Fruit fly (Drosophila melanogaster) whole organism, embryonic: Measurements from ENCODE around the gene tra.

Source experiments
- Aef1 ChIP-seq: fragments of 200-800 bp; sonication (Bioruptor generic); IDR thresholded peaks from 3 replicates; pipeline ENCODE4 v1.3.6; 2022; ENCODE audit warnings: missing biosample characterization, missing genetic modification characterization
- Atf6 ChIP-seq: fragments of 200-800 bp; sonication (Bioruptor generic); IDR thresholded peaks from 2 replicates; pipeline ENCODE4 v1.3.6; 2022; ENCODE audit warnings: missing biosample characterization, missing genetic modification characterization
- BEAF-32 ChIP-seq: fragments of 200-800 bp; sonication (Bioruptor generic); optimal IDR thresholded peaks from 3 replicates; lab custom pipeline; 2017; ENCODE audit warnings: missing biosample characterization, missing genetic modification characterization, mild to moderate bottlenecking, moderate library complexity, missing genetic modification reagents
- Bgb ChIP-seq: fragments of 200-800 bp; sonication (Bioruptor generic); IDR thresholded peaks from 2 replicates; pipeline ENCODE4 v1.3.6; 2022; ENCODE audit warnings: missing biosample characterization, missing genetic modification characterization; ENCODE audit not compliant: partially characterized antibody
- CG11085 ChIP-seq: fragments of 200-800 bp; sonication (Bioruptor generic); IDR thresholded peaks from 2 replicates; pipeline ENCODE4 v1.3.6; 2022; ENCODE audit warnings: missing biosample characterization, missing genetic modification characterization
- CG1233 ChIP-seq: fragments of 200-800 bp; sonication (Bioruptor generic); optimal IDR thresholded peaks from 4 replicates; lab custom pipeline; 2018; ENCODE audit warnings: missing biosample characterization, mild to moderate bottlenecking, missing genetic modification characterization
- CG15011 ChIP-seq: fragments of 200-800 bp; sonication (Bioruptor generic); optimal IDR thresholded peaks from 3 replicates; lab custom pipeline; 2018; ENCODE audit warnings: missing biosample characterization, mild to moderate bottlenecking, missing genetic modification characterization
- CG15514 ChIP-seq: fragments of 200-800 bp; sonication (Bioruptor generic); optimal IDR thresholded peaks from 3 replicates; lab custom pipeline; 2017; ENCODE audit warnings: missing biosample characterization, missing genetic modification characterization, mild to moderate bottlenecking, moderate library complexity, missing genetic modification reagents
- CG1602 ChIP-seq: fragments of 200-800 bp; sonication (Bioruptor generic); optimal IDR thresholded peaks from 3 replicates; lab custom pipeline; 2016; ENCODE audit warnings: missing biosample characterization, missing genetic modification characterization
- CG17361 ChIP-seq: fragments of 200-800 bp; sonication (Bioruptor generic); IDR thresholded peaks from 3 replicates; pipeline ENCODE4 v1.3.6; 2022; ENCODE audit warnings: missing biosample characterization, missing genetic modification characterization
- CG1792 ChIP-seq: fragments of 200-800 bp; sonication (Bioruptor generic); optimal IDR thresholded peaks from 2 replicates; lab custom pipeline; 2016; ENCODE audit warnings: missing biosample characterization, missing genetic modification characterization
- CG3838 ChIP-seq: fragments of 200-800 bp; sonication (Bioruptor generic); optimal IDR thresholded peaks from 3 replicates; lab custom pipeline; 2016; ENCODE audit warnings: missing biosample characterization, missing genetic modification characterization
- CG4328 ChIP-seq: fragments of 200-800 bp; sonication (Bioruptor generic); optimal IDR thresholded peaks from 3 replicates; lab custom pipeline; 2017; ENCODE audit warnings: missing biosample characterization, missing genetic modification reagents, missing genetic modification characterization
- CG7745 ChIP-seq: fragments of 200-800 bp; sonication (Bioruptor generic); optimal IDR thresholded peaks from 2 replicates; lab custom pipeline; 2018; ENCODE audit warnings: missing biosample characterization, mild to moderate bottlenecking, missing genetic modification characterization, moderate library complexity
- CG7839 ChIP-seq: fragments of 200-800 bp; sonication (Bioruptor generic); optimal IDR thresholded peaks from 3 replicates; lab custom pipeline; 2018; ENCODE audit warnings: missing biosample characterization, mild to moderate bottlenecking, missing genetic modification characterization, moderate library complexity
- Camta ChIP-seq: fragments of 200-800 bp; sonication (Bioruptor generic); optimal IDR thresholded peaks from 2 replicates; lab custom pipeline; 2016; ENCODE audit warnings: missing biosample characterization, missing genetic modification characterization
- D19A ChIP-seq: fragments of 200-800 bp; optimal IDR thresholded peaks from 3 replicates; lab custom pipeline; 2019; ENCODE audit warnings: missing biosample characterization, mild to moderate bottlenecking, missing genetic modification characterization, moderate library complexity
- D19B ChIP-seq: fragments of 200-800 bp; sonication (Bioruptor generic); optimal IDR thresholded peaks from 2 replicates; lab custom pipeline; 2017; ENCODE audit warnings: missing biosample characterization, mild to moderate bottlenecking, missing genetic modification characterization
- Doc2 ChIP-seq: fragments of 200-800 bp; sonication (Bioruptor generic); IDR thresholded peaks from 2 replicates; pipeline ENCODE4 v1.3.6; 2022; ENCODE audit warnings: missing biosample characterization, missing genetic modification characterization
- ERR ChIP-seq: fragments of 200-800 bp; sonication (Bioruptor generic); optimal IDR thresholded peaks from 2 replicates; lab custom pipeline; 2016; ENCODE audit warnings: missing biosample characterization, missing genetic modification characterization
- MBD-R2 ChIP-seq: fragments of 200-800 bp; sonication (Bioruptor generic); IDR thresholded peaks from 2 replicates; pipeline ENCODE4 v1.3.6; 2022; ENCODE audit warnings: missing biosample characterization, missing genetic modification characterization
- MESR4 ChIP-seq: fragments of 200-800 bp; sonication (Bioruptor generic); optimal IDR thresholded peaks from 2 replicates; lab custom pipeline; 2018; ENCODE audit warnings: missing biosample characterization, mild to moderate bottlenecking, missing genetic modification characterization, moderate library complexity
- Mad ChIP-seq: fragments of 200-800 bp; sonication (Bioruptor generic); optimal IDR thresholded peaks from 2 replicates; lab custom pipeline; 2016; ENCODE audit warnings: missing biosample characterization, missing genetic modification characterization
- Mes4 ChIP-seq: fragments of 200-800 bp; sonication (Bioruptor generic); optimal IDR thresholded peaks from 2 replicates; lab custom pipeline; 2016; ENCODE audit warnings: missing biosample characterization, missing genetic modification characterization
- NfI ChIP-seq: fragments of 200-800 bp; sonication (Bioruptor generic); optimal IDR thresholded peaks from 3 replicates; lab custom pipeline; 2018; ENCODE audit warnings: missing biosample characterization, mild to moderate bottlenecking, missing genetic modification characterization, moderate library complexity
- Sin3A ChIP-seq: fragments of >200 bp; optimal IDR thresholded peaks from 2 replicates; lab custom pipeline; 2018
- Sox100B ChIP-seq: fragments of 200-800 bp; sonication (Bioruptor generic); optimal IDR thresholded peaks from 3 replicates; lab custom pipeline; 2018; ENCODE audit warnings: missing biosample characterization, mild to moderate bottlenecking, missing genetic modification characterization
- Xbp1 ChIP-seq: fragments of 200-800 bp; sonication (Bioruptor generic); optimal IDR thresholded peaks from 3 replicates; lab custom pipeline; 2016; ENCODE audit warnings: missing biosample characterization, mild to moderate bottlenecking, missing genetic modification characterization
- YL-1 ChIP-seq: fragments of 200-800 bp; sonication (Bioruptor generic); optimal IDR thresholded peaks from 3 replicates; lab custom pipeline; 2017; ENCODE audit warnings: missing biosample characterization, mild to moderate bottlenecking, missing genetic modification characterization
- ato ChIP-seq: fragments of 200-800 bp; sonication (Bioruptor generic); IDR thresholded peaks from 2 replicates; pipeline ENCODE4 v1.3.6; 2022; ENCODE audit warnings: missing biosample characterization, missing genetic modification characterization; ENCODE audit not compliant: partially characterized antibody
- dan ChIP-seq: fragments of 200-800 bp; sonication (Bioruptor generic); IDR thresholded peaks from 2 replicates; pipeline ENCODE4 v1.3.6; 2022; ENCODE audit warnings: missing biosample characterization, missing genetic modification characterization
- dmrt11E ChIP-seq: fragments of 200-800 bp; sonication (Bioruptor generic); optimal IDR thresholded peaks from 3 replicates; lab custom pipeline; 2018; ENCODE audit warnings: missing biosample characterization, mild to moderate bottlenecking, missing genetic modification characterization, moderate library complexity
- ems ChIP-seq: fragments of 200-800 bp; sonication (Bioruptor generic); optimal IDR thresholded peaks from 3 replicates; lab custom pipeline; 2016; ENCODE audit warnings: missing biosample characterization, missing genetic modification characterization
- fd3F ChIP-seq: fragments of 200-800 bp; sonication (Bioruptor generic); optimal IDR thresholded peaks from 2 replicates; lab custom pipeline; 2018; ENCODE audit warnings: missing biosample characterization, mild to moderate bottlenecking, missing genetic modification characterization, moderate library complexity
- fd96Cb ChIP-seq: fragments of 200-800 bp; sonication (Bioruptor generic); optimal IDR thresholded peaks from 2 replicates; lab custom pipeline; 2018; ENCODE audit warnings: missing biosample characterization, mild to moderate bottlenecking, missing genetic modification characterization, moderate library complexity
- gfzf ChIP-seq: fragments of 200-800 bp; sonication (Bioruptor generic); optimal IDR thresholded peaks from 2 replicates; lab custom pipeline; 2016; ENCODE audit warnings: missing biosample characterization, mild to moderate bottlenecking, missing genetic modification characterization, moderate library complexity
- hb ChIP-seq: fragments of 200-800 bp; sonication (Bioruptor generic); IDR thresholded peaks from 3 replicates; pipeline ENCODE4 v1.3.6; 2022; ENCODE audit warnings: missing biosample characterization, missing genetic modification characterization; ENCODE audit not compliant: partially characterized antibody
- insv ChIP-seq, 2 experiments: fragments of 200-800 bp; sonication (Bioruptor generic); optimal IDR thresholded peaks; 3 replicates each; lab custom pipeline; 2016 to 2018; ENCODE audit warnings: missing biosample characterization in 2 of 2, missing genetic modification characterization in 2 of 2
- inv ChIP-seq: fragments of 200-800 bp; sonication (Bioruptor generic); IDR thresholded peaks from 2 replicates; pipeline ENCODE4 v1.3.6; 2022; ENCODE audit warnings: missing biosample characterization, missing genetic modification characterization; ENCODE audit not compliant: partially characterized antibody
- jing ChIP-seq: fragments of 200-800 bp; sonication (Bioruptor generic); optimal IDR thresholded peaks from 2 replicates; lab custom pipeline; 2018; ENCODE audit warnings: missing biosample characterization, mild to moderate bottlenecking, missing genetic modification characterization
- kah ChIP-seq: fragments of 200-800 bp; sonication (Bioruptor generic); optimal IDR thresholded peaks from 2 replicates; lab custom pipeline; 2018; ENCODE audit warnings: missing biosample characterization, mild to moderate bottlenecking, missing genetic modification characterization
- kay ChIP-seq: fragments of 200-800 bp; sonication (Bioruptor generic); optimal IDR thresholded peaks from 2 replicates; lab custom pipeline; 2016; ENCODE audit warnings: missing biosample characterization, missing genetic modification characterization
- knrl ChIP-seq: fragments of 200-800 bp; sonication (Bioruptor generic); IDR thresholded peaks from 3 replicates; pipeline ENCODE4 v1.3.6; 2022; ENCODE audit warnings: missing biosample characterization, missing genetic modification characterization; ENCODE audit not compliant: partially characterized antibody
- mirr ChIP-seq: fragments of 200-800 bp; sonication (Bioruptor generic); optimal IDR thresholded peaks from 3 replicates; lab custom pipeline; 2018; ENCODE audit warnings: missing biosample characterization, mild to moderate bottlenecking, missing genetic modification characterization
- repo ChIP-seq: fragments of 200-800 bp; sonication (Bioruptor generic); optimal IDR thresholded peaks from 2 replicates; lab custom pipeline; 2016; ENCODE audit warnings: missing biosample characterization, missing genetic modification characterization
- sisA ChIP-seq: fragments of 200-800 bp; sonication (Bioruptor generic); IDR thresholded peaks from 2 replicates; pipeline ENCODE4 v1.3.6; 2022; ENCODE audit warnings: missing biosample characterization, missing genetic modification characterization
- tll ChIP-seq, 2 experiments: fragments of 200-800 bp in 1 of 2; fragments of >200 bp in 1 of 2; sonication (Bioruptor generic) in 1 of 2; optimal IDR thresholded peaks; 2 replicates each; lab custom pipeline; 2017 to 2019; ENCODE audit warnings: missing biosample characterization in 2 of 2, missing genetic modification characterization in 2 of 2, mild to moderate bottlenecking in 1 of 2, moderate library complexity in 1 of 2
- twi ChIP-seq: fragments of 200-800 bp; optimal IDR thresholded peaks from 2 replicates; lab custom pipeline; 2019; ENCODE audit warnings: missing biosample characterization, mild to moderate bottlenecking, missing genetic modification characterization, moderate library complexity
- z ChIP-seq: fragments of 200-800 bp; sonication (Bioruptor generic); IDR thresholded peaks from 3 replicates; pipeline ENCODE4 v1.3.6; 2022; ENCODE audit warnings: missing biosample characterization, missing genetic modification characterization
- zf30C ChIP-seq: fragments of 200-800 bp; sonication (Bioruptor generic); optimal IDR thresholded peaks from 3 replicates; lab custom pipeline; 2018; ENCODE audit warnings: missing biosample characterization, mild to moderate bottlenecking, missing genetic modification characterization

Gene tra

dm6 chr3L:16612152-16612551 is 21.3 kb upstream of the tra start, which contains the start of gene CG4101 (continued):
- no peak for TF ChIP-seq kah (GFP tag; lab: Kevin White, UChicago)
- TF ChIP-seq BEAF-32: peak; percentile 90
- peak; percentile 60 for TF ChIP-seq CG4328 (GFP tag; lab: Kevin White, UChicago)
- peak; percentile 46 for TF ChIP-seq D19B (GFP tag; lab: Kevin White, UChicago)
- no peak for TF ChIP-seq z (GFP tag; lab: Robert Waterston, UW)
- TF ChIP-seq MESR4 (GFP tag; lab: Kevin White, UChicago): no peak
- peak; percentile 46; the same call in 1 of the 2 replicates for TF ChIP-seq CG11085
- TF ChIP-seq NfI (GFP tag; lab: Kevin White, UChicago): peak; percentile 83
- peak; percentile 54 for TF ChIP-seq D19A
- no peak for TF ChIP-seq ato (GFP tag; lab: Robert Waterston, UW)
- TF ChIP-seq YL-1 (GFP tag; lab: Kevin White, UChicago): peak; percentile 79
- TF ChIP-seq Aef1 (GFP tag; lab: Robert Waterston, UW): peak; percentile 80
- peak; percentile 79 for TF ChIP-seq CG7839
- peak; percentile 34 for TF ChIP-seq mirr (GFP tag; lab: Kevin White, UChicago)
- TF ChIP-seq fd3F: peak; percentile 78
- TF ChIP-seq CG3838 (GFP tag; lab: Kevin White, UChicago): peak; percentile 88
- peak; percentile 54 for TF ChIP-seq Mes4 (GFP tag; lab: Kevin White, UChicago)
- TF ChIP-seq ERR (GFP tag; lab: Kevin White, UChicago): no peak
- peak; percentile 71 for TF ChIP-seq dmrt11E (tag; lab: Kevin White, UChicago)
- TF ChIP-seq repo (GFP tag; lab: Kevin White, UChicago): peak; percentile 30
- TF ChIP-seq CG1602 (GFP tag; lab: Kevin White, UChicago): peak; percentile 80
- peak; percentile 54 for TF ChIP-seq CG15011 (GFP tag; lab: Kevin White, UChicago)
- peak; percentile 81 for TF ChIP-seq ems (GFP tag; lab: Kevin White, UChicago)
- TF ChIP-seq Xbp1: peak; percentile 86
- no peak for TF ChIP-seq dan
- TF ChIP-seq Camta (GFP tag; lab: Kevin White, UChicago): peak; percentile 69
- TF ChIP-seq MBD-R2: peak; percentile 86
- TF ChIP-seq fd96Cb (tag; lab: Kevin White, UChicago): peak; percentile 59
- peak; percentile 71 for TF ChIP-seq CG17361 (GFP tag; lab: Robert Waterston, UW)
- peak; percentile 80 for TF ChIP-seq knrl
- peak; percentile 67 for TF ChIP-seq twi
- peak; percentile 85 for TF ChIP-seq CG15514 (GFP tag; lab: Kevin White, UChicago)
- peak; percentile 51; the same call in 1 of the 2 replicates for TF ChIP-seq Bgb (GFP tag; lab: Robert Waterston, UW)
- peak; percentile 59 for TF ChIP-seq Mad (GFP tag; lab: Kevin White, UChicago)
- TF ChIP-seq insv (GFP tag; optimal IDR thresholded peaks at IDR 0.05; lab: Kevin White, UChicago): peak in 1 of 2 experiments; percentile 44
- TF ChIP-seq Doc2 (GFP tag; lab: Robert Waterston, UW): no peak
- TF ChIP-seq Sox100B: peak; percentile 64
- peak; percentile 56 for TF ChIP-seq kay
- TF ChIP-seq zf30C (GFP tag; lab: Kevin White, UChicago): no peak
- TF ChIP-seq jing: peak; percentile 52
- TF ChIP-seq hb: no peak; the same call in 2 of the 3 replicates
- peak; percentile 80 for TF ChIP-seq Atf6
- TF ChIP-seq Sin3A (lab: Kevin White, UChicago): peak; percentile 43
- peak; percentile 33 for TF ChIP-seq CG1792 (GFP tag; lab: Kevin White, UChicago)
- TF ChIP-seq CG7745: no peak
- peak; percentile 60 for TF ChIP-seq CG1233
- TF ChIP-seq inv (GFP tag; lab: Robert Waterston, UW): peak; percentile 72
- peak; percentile 72 for TF ChIP-seq sisA (GFP tag; lab: Robert Waterston, UW)
- TF ChIP-seq gfzf (GFP tag; lab: Kevin White, UChicago): peak; percentile 72
- peak in 1 of 2 experiments; percentile 45 for TF ChIP-seq tll (GFP tag; optimal IDR thresholded peaks at IDR 0.05; lab: Kevin White, UChicago)
